Fruit fly (Drosophila melanogaster) whole organism, embryonic: ENCODE results near the gene CG32633.

Source experiments
- Adf1 ChIP-seq: fragments of 200-800 bp; sonication (Bioruptor generic); IDR thresholded peaks from 2 replicates; pipeline ENCODE4 v1.3.6; 2022; ENCODE audit warnings: missing biosample characterization, missing genetic modification characterization
- CG10209 ChIP-seq: fragments of 200-800 bp; sonication (Bioruptor generic); optimal IDR thresholded peaks from 3 replicates; lab custom pipeline; 2017; ENCODE audit warnings: missing biosample characterization, mild to moderate bottlenecking, missing genetic modification characterization, missing genetic modification reagents
- CG10267 ChIP-seq: fragments of 200-800 bp; sonication (Bioruptor generic); optimal IDR thresholded peaks from 2 replicates; lab custom pipeline; 2018; ENCODE audit warnings: missing biosample characterization, mild to moderate bottlenecking, missing genetic modification characterization, moderate library complexity
- CG10565 ChIP-seq: fragments of 200-800 bp; sonication (Bioruptor generic); optimal IDR thresholded peaks from 3 replicates; lab custom pipeline; 2016; ENCODE audit warnings: missing biosample characterization, mild to moderate bottlenecking, missing genetic modification characterization
- CG11560 ChIP-seq: fragments of 200-800 bp; sonication (Bioruptor generic); IDR thresholded peaks from 3 replicates; pipeline ENCODE4 v1.3.6; 2022; ENCODE audit warnings: missing biosample characterization, missing genetic modification characterization
- CG12942 ChIP-seq: fragments of 200-800 bp; sonication (Bioruptor generic); optimal IDR thresholded peaks from 3 replicates; lab custom pipeline; 2016; ENCODE audit warnings: missing biosample characterization, missing genetic modification characterization
- CG15269 ChIP-seq: fragments of 200-800 bp; sonication (Bioruptor generic); optimal IDR thresholded peaks from 2 replicates; lab custom pipeline; 2018; ENCODE audit warnings: missing biosample characterization, mild to moderate bottlenecking, missing genetic modification characterization, moderate library complexity
- CG17359 ChIP-seq: fragments of 200-800 bp; sonication (Bioruptor generic); optimal IDR thresholded peaks from 3 replicates; lab custom pipeline; 2018; ENCODE audit warnings: missing biosample characterization, mild to moderate bottlenecking, missing genetic modification characterization, moderate library complexity
- CG17912 ChIP-seq: fragments of 200-800 bp; sonication (Bioruptor generic); optimal IDR thresholded peaks from 2 replicates; lab custom pipeline; 2018; ENCODE audit warnings: missing biosample characterization, mild to moderate bottlenecking, missing genetic modification characterization
- CG3995 ChIP-seq: fragments of 200-800 bp; sonication (Bioruptor generic); optimal IDR thresholded peaks from 3 replicates; lab custom pipeline; 2016; ENCODE audit warnings: missing biosample characterization, missing genetic modification characterization
- CG42726 ChIP-seq: fragments of 200-800 bp; sonication (Bioruptor generic); IDR thresholded peaks from 2 replicates; pipeline ENCODE4 v1.3.6; 2022; ENCODE audit warnings: missing biosample characterization, missing genetic modification characterization; ENCODE audit not compliant: partially characterized antibody
- CG4424 ChIP-seq: fragments of 200-800 bp; sonication (Bioruptor generic); optimal IDR thresholded peaks from 3 replicates; lab custom pipeline; 2016; ENCODE audit warnings: missing biosample characterization, missing genetic modification characterization
- CG7786 ChIP-seq: fragments of 200-800 bp; sonication (Bioruptor generic); optimal IDR thresholded peaks from 2 replicates; lab custom pipeline; 2016; ENCODE audit warnings: missing biosample characterization, missing genetic modification characterization
- D ChIP-seq, 2 experiments: fragments of 200-800 bp in 1 of 2; fragments of >200 bp in 1 of 2; sonication (Bioruptor generic) in 1 of 2; optimal IDR thresholded peaks; 2 replicates in 1 of 2; 3 replicates in 1 of 2; lab custom pipeline; 2017; ENCODE audit warnings: mild to moderate bottlenecking in 1 of 2, missing biosample characterization in 1 of 2, missing genetic modification characterization in 1 of 2, missing genetic modification reagents in 1 of 2
- HLH3B ChIP-seq: fragments of 200-800 bp; sonication (Bioruptor generic); IDR thresholded peaks from 2 replicates; pipeline ENCODE4 v1.3.6; 2022; ENCODE audit warnings: missing biosample characterization, missing genetic modification characterization
- HLHmδ ChIP-seq: fragments of 200-800 bp; sonication (Bioruptor generic); optimal IDR thresholded peaks from 2 replicates; lab custom pipeline; 2018; ENCODE audit warnings: missing biosample characterization, mild to moderate bottlenecking, missing genetic modification characterization, moderate library complexity
- Lpt ChIP-seq: fragments of >200 bp; optimal IDR thresholded peaks from 2 replicates; lab custom pipeline; 2018; ENCODE audit warnings: missing biosample characterization, missing genetic modification characterization
- MBD-R2 ChIP-seq: fragments of 200-800 bp; sonication (Bioruptor generic); IDR thresholded peaks from 2 replicates; pipeline ENCODE4 v1.3.6; 2022; ENCODE audit warnings: missing biosample characterization, missing genetic modification characterization
- Mad ChIP-seq: fragments of 200-800 bp; sonication (Bioruptor generic); optimal IDR thresholded peaks from 2 replicates; lab custom pipeline; 2016; ENCODE audit warnings: missing biosample characterization, missing genetic modification characterization
- NC2β ChIP-seq: fragments of 200-800 bp; sonication (Bioruptor generic); optimal IDR thresholded peaks from 2 replicates; lab custom pipeline; 2016; ENCODE audit warnings: missing biosample characterization, missing genetic modification characterization
- Rfx ChIP-seq: fragments of 200-800 bp; sonication (Bioruptor generic); IDR thresholded peaks from 2 replicates; pipeline ENCODE4 v1.3.6; 2022; ENCODE audit warnings: missing biosample characterization, missing genetic modification characterization
- al ChIP-seq: fragments of 200-800 bp; sonication (Bioruptor generic); IDR thresholded peaks from 2 replicates; pipeline ENCODE4 v1.3.6; 2022; ENCODE audit warnings: missing biosample characterization, missing genetic modification characterization
- ara ChIP-seq: fragments of 200-800 bp; sonication (Bioruptor generic); IDR thresholded peaks from 2 replicates; pipeline ENCODE4 v1.3.6; 2022; ENCODE audit warnings: missing biosample characterization, missing genetic modification characterization
- bab2 ChIP-seq: fragments of 200-800 bp; sonication (Bioruptor generic); optimal IDR thresholded peaks from 2 replicates; lab custom pipeline; 2016; ENCODE audit warnings: missing biosample characterization, missing genetic modification characterization
- cad ChIP-seq: fragments of >200 bp; optimal IDR thresholded peaks from 2 replicates; lab custom pipeline; 2017; ENCODE audit warnings: missing biosample characterization, missing genetic modification characterization
- caup ChIP-seq: fragments of 200-800 bp; sonication (Bioruptor generic); optimal IDR thresholded peaks from 3 replicates; lab custom pipeline; 2017; ENCODE audit warnings: missing biosample characterization, mild to moderate bottlenecking, missing genetic modification characterization, moderate library complexity; ENCODE audit not compliant: severe bottlenecking
- ci ChIP-seq: fragments of 200-800 bp; sonication (Bioruptor generic); IDR thresholded peaks from 3 replicates; pipeline ENCODE4 v1.3.6; 2022; ENCODE audit warnings: missing biosample characterization, missing genetic modification characterization
- da ChIP-seq: fragments of 200-800 bp; sonication (Bioruptor generic); optimal IDR thresholded peaks from 2 replicates; lab custom pipeline; 2016; ENCODE audit warnings: missing biosample characterization, missing genetic modification characterization
- en ChIP-seq: fragments of 200-800 bp; sonication (Bioruptor generic); optimal IDR thresholded peaks from 2 replicates; lab custom pipeline; 2016; ENCODE audit warnings: missing biosample characterization, missing genetic modification characterization
- hb ChIP-seq: fragments of 200-800 bp; sonication (Bioruptor generic); IDR thresholded peaks from 3 replicates; pipeline ENCODE4 v1.3.6; 2022; ENCODE audit warnings: missing biosample characterization, missing genetic modification characterization; ENCODE audit not compliant: partially characterized antibody
- insv ChIP-seq, 2 experiments: fragments of 200-800 bp; sonication (Bioruptor generic); optimal IDR thresholded peaks; 3 replicates each; lab custom pipeline; 2016 to 2018; ENCODE audit warnings: missing biosample characterization in 2 of 2, missing genetic modification characterization in 2 of 2
- lbe ChIP-seq: fragments of 200-800 bp; sonication (Bioruptor generic); optimal IDR thresholded peaks from 2 replicates; lab custom pipeline; 2016; ENCODE audit warnings: missing biosample characterization, mild to moderate bottlenecking, missing genetic modification characterization
- otp ChIP-seq: fragments of 200-800 bp; sonication (Bioruptor generic); IDR thresholded peaks from 3 replicates; pipeline ENCODE4, ENCODE4 v1.3.6; 2022; ENCODE audit warnings: missing biosample characterization, missing genetic modification characterization
- pfk ChIP-seq: fragments of 200-800 bp; sonication (Bioruptor generic); optimal IDR thresholded peaks from 2 replicates; lab custom pipeline; 2018; ENCODE audit warnings: missing biosample characterization, mild to moderate bottlenecking, missing genetic modification characterization, moderate library complexity
- pho ChIP-seq: fragments of 200-800 bp; sonication (Bioruptor generic); optimal IDR thresholded peaks from 2 replicates; lab custom pipeline; 2016; ENCODE audit warnings: missing biosample characterization, missing genetic modification characterization
- phol ChIP-seq: fragments of 200-800 bp; sonication (Bioruptor generic); optimal IDR thresholded peaks from 3 replicates; lab custom pipeline; 2018; ENCODE audit warnings: missing biosample characterization, mild to moderate bottlenecking, missing genetic modification characterization, moderate library complexity
- pum ChIP-seq: fragments of 200-800 bp; sonication (Bioruptor generic); optimal IDR thresholded peaks from 2 replicates; lab custom pipeline; 2016; ENCODE audit warnings: missing biosample characterization, missing genetic modification characterization
- salm ChIP-seq: fragments of 200-800 bp; sonication (Bioruptor generic); optimal IDR thresholded peaks from 2 replicates; lab custom pipeline; 2018; ENCODE audit warnings: missing biosample characterization, mild to moderate bottlenecking, missing genetic modification characterization
- sisA ChIP-seq: fragments of 200-800 bp; sonication (Bioruptor generic); IDR thresholded peaks from 2 replicates; pipeline ENCODE4 v1.3.6; 2022; ENCODE audit warnings: missing biosample characterization, missing genetic modification characterization
- tin ChIP-seq: fragments of 200-800 bp; sonication (Bioruptor generic); optimal IDR thresholded peaks from 3 replicates; lab custom pipeline; 2016; ENCODE audit warnings: missing biosample characterization, missing genetic modification characterization
- tup ChIP-seq: fragments of 200-800 bp; sonication (Bioruptor generic); optimal IDR thresholded peaks from 2 replicates; lab custom pipeline; 2016; ENCODE audit warnings: missing biosample characterization, mild to moderate bottlenecking, missing genetic modification characterization, moderate library complexity
- yki ChIP-seq: fragments of >200 bp; optimal IDR thresholded peaks from 3 replicates; lab custom pipeline; 2018

CG32633 gene

dm6 chrX:13568127-13568526 lies 6.7 kb downstream of the CG32633 start (continued):
- TF ChIP-seq otp (GFP tag; lab: Robert Waterston, UW) (0 out of 3 replicates have a peak, but pooled peaks have one; percentile 17), NC2β (GFP tag; lab: Kevin White, UChicago) (no peak), CG15269 (tag; lab: Kevin White, UChicago) (peak; percentile 14), Rfx (GFP tag; lab: Robert Waterston, UW) (peak; percentile 49; the same call in 1 of the 2 replicates), HLHmδ (GFP tag; lab: Kevin White, UChicago) (no peak), MBD-R2 (GFP tag; lab: Robert Waterston, UW) (no peak), pho (no peak), tin (GFP tag; lab: Kevin White, UChicago) (no peak), al (GFP tag; lab: Robert Waterston, UW) (no peak), D (optimal IDR thresholded peaks at IDR 0.05; lab: Kevin White, UChicago) (no peak), D (GFP tag; optimal IDR thresholded peaks at IDR 0.05; lab: Kevin White, UChicago) (no peak), pum (GFP tag; lab: Kevin White, UChicago) (no peak), en (GFP tag; lab: Kevin White, UChicago) (no peak), phol (tag; lab: Kevin White, UChicago) (peak; percentile 14), bab2 (no peak), Mad (GFP tag; lab: Kevin White, UChicago) (no peak), CG10565 (GFP tag; lab: Kevin White, UChicago) (no peak), CG11560 (no peak), salm (tag; lab: Kevin White, UChicago) (no peak), tup (no peak), CG42726 (GFP tag; lab: Robert Waterston, UW) (no peak), cad (GFP tag; lab: Kevin White, UChicago) (no peak), CG10209 (GFP tag; lab: Kevin White, UChicago) (peak; percentile 1), caup (GFP tag; lab: Kevin White, UChicago) (no peak), hb (no peak), yki (no peak), CG10267 (tag; lab: Kevin White, UChicago) (no peak), da (no peak), HLH3B (GFP tag; lab: Robert Waterston, UW) (no peak), pfk (GFP tag; lab: Kevin White, UChicago) (no peak), CG17359 (tag; lab: Kevin White, UChicago) (peak; percentile 24), insv (GFP tag; optimal IDR thresholded peaks at IDR 0.05; lab: Kevin White, UChicago) (no peak), CG3995 (GFP tag; lab: Kevin White, UChicago) (no peak), Adf1 (GFP tag; lab: Robert Waterston, UW) (no peak), CG7786 (GFP tag; lab: Kevin White, UChicago) (no peak), CG4424 (no peak), CG12942 (GFP tag; lab: Kevin White, UChicago) (no peak), lbe (GFP tag; lab: Kevin White, UChicago) (no peak), ci (GFP tag; lab: Robert Waterston, UW) (peak; percentile 49; the same call in 1 of the 3 replicates), ara (GFP tag; lab: Robert Waterston, UW) (no peak), Lpt (GFP tag; lab: Kevin White, UChicago) (no peak), sisA (GFP tag; lab: Robert Waterston, UW) (peak; percentile 46), CG17912 (GFP tag; lab: Kevin White, UChicago) (no peak)
